Worm (Caenorhabditis elegans) whole organism, mixed stage, embryonic: ENCODE data around the gene fbxa-45.

Experiments used
- ceh-39 ChIP-seq: fragments of 150-350 bp; optimal IDR thresholded peaks from 2 replicates; lab custom pipeline; 2014; ENCODE audit warnings: missing biosample characterization, missing genetic modification characterization
- hlh-1 ChIP-seq: fragments of 150-350 bp; optimal IDR thresholded peaks from 2 replicates; lab custom pipeline; 2014; ENCODE audit warnings: missing biosample characterization, missing genetic modification reagents, missing genetic modification characterization
- lin-32 ChIP-seq: fragments of 200-800 bp; sonication (Bioruptor generic); optimal IDR thresholded peaks from 2 replicates; lab custom pipeline; 2018; ENCODE audit warnings: mild to moderate bottlenecking, missing genetic modification characterization, missing compliant biosample characterization
- mls-2 ChIP-seq: sonication (generic microtip); optimal IDR thresholded peaks from 2 replicates; lab custom pipeline; 2016; ENCODE audit warnings: mild to moderate bottlenecking, missing genetic modification characterization, moderate library complexity, missing compliant biosample characterization
- nhr-12 ChIP-seq: fragments of 150-350 bp; optimal IDR thresholded peaks from 2 replicates; lab custom pipeline; 2014; ENCODE audit warnings: missing biosample characterization, missing genetic modification characterization
- pha-4 ChIP-seq: fragments of 150-350 bp; optimal IDR thresholded peaks from 2 replicates; lab custom pipeline; 2018; ENCODE audit warnings: missing biosample characterization, missing genetic modification reagents, missing genetic modification characterization
- unc-62 ChIP-seq: fragments of 150-350 bp; optimal IDR thresholded peaks from 2 replicates; lab custom pipeline; 2014; ENCODE audit warnings: missing biosample characterization, missing genetic modification reagents, missing genetic modification characterization

DNA sequence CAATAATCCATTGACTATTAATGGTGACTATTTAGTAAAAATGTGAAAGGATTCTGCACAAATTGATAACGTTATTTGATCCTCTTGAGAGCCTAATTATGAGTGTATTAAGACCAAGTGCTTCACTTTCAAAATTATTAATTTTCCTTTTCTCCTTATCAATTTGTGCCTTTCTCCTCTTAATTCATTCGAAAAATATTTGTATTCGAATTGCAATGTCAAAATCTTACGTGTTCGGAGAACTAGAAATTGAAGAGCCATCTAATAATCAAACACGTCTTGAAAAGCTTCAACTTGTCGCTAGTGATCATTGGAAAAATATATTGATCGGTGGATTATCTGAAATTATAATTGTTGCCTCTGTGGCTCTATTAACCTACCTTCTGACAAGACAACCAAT is 50.8 kb downstream of the fbxa-45 start, which contains the start of the genes clec-36 and clec-26:
- TF ChIP-seq unc-62 (GFP tag; lab: Kevin White, UChicago) (no peak), lin-32 (no peak), hlh-1 (tag; lab: Kevin White, UChicago) (no peak), mls-2 (no peak), pha-4 (tag; lab: Kevin White, UChicago) (no peak), nhr-12 (tag; lab: Kevin White, UChicago) (no peak), ceh-39 (tag; lab: Kevin White, UChicago) (no peak)
